Worm (Caenorhabditis elegans) whole organism, L3 larva: ENCODE measurements around the gene Y56A3A.41.

Source experiments
- ceh-9 ChIP-seq: sonication (generic microtip); optimal IDR thresholded peaks from 2 replicates; lab custom pipeline; 2018; ENCODE audit warnings: missing biosample characterization, missing genetic modification characterization
- daf-12 ChIP-seq: fragments of 150-350 bp; optimal IDR thresholded peaks from 2 replicates; lab custom pipeline; 2014; ENCODE audit warnings: missing biosample characterization, missing genetic modification reagents, missing genetic modification characterization
- fkh-10 ChIP-seq: sonication (generic microtip); optimal IDR thresholded peaks from 2 replicates; lab custom pipeline; 2017; ENCODE audit warnings: missing biosample characterization, missing genetic modification reagents, missing genetic modification characterization
- lin-15B ChIP-seq: fragments of 150-350 bp; optimal IDR thresholded peaks from 2 replicates; lab custom pipeline; 2014; ENCODE audit warnings: missing biosample characterization, missing genetic modification characterization
- nhr-12 ChIP-seq: fragments of 150-350 bp; optimal IDR thresholded peaks from 2 replicates; lab custom pipeline; 2014; ENCODE audit warnings: missing biosample characterization, missing genetic modification characterization
- pqm-1 ChIP-seq: fragments of 150-350 bp; optimal IDR thresholded peaks from 2 replicates; lab custom pipeline; 2017; ENCODE audit warnings: missing biosample characterization, missing genetic modification characterization, inconsistent platforms
- unc-39 ChIP-seq: sonication (generic microtip); optimal IDR thresholded peaks from 4 replicates; lab custom pipeline; 2017; ENCODE audit warnings: missing biosample characterization, missing genetic modification characterization

- TF ChIP-seq fkh-10 (GFP tag; lab: Kevin White, UChicago), result no peak
- TF ChIP-seq unc-39 (tag; lab: Kevin White, UChicago), result no peak
- no peak for TF ChIP-seq ceh-9 (tag; lab: Kevin White, UChicago)
- no peak for TF ChIP-seq lin-15B (tag; lab: Kevin White, UChicago)
- TF ChIP-seq nhr-12 (tag; lab: Kevin White, UChicago), result no peak
- TF ChIP-seq daf-12 (tag; lab: Kevin White, UChicago), result no peak
- no peak for TF ChIP-seq pqm-1 (tag; lab: Kevin White, UChicago)
These were observed 44.5 kb downstream of the Y56A3A.41 start for ce11 chrIII:11848317-11848716.
